Fruit fly (Drosophila melanogaster): ENCODE data around the gene Surf6.

The Surf6 gene

DNA sequence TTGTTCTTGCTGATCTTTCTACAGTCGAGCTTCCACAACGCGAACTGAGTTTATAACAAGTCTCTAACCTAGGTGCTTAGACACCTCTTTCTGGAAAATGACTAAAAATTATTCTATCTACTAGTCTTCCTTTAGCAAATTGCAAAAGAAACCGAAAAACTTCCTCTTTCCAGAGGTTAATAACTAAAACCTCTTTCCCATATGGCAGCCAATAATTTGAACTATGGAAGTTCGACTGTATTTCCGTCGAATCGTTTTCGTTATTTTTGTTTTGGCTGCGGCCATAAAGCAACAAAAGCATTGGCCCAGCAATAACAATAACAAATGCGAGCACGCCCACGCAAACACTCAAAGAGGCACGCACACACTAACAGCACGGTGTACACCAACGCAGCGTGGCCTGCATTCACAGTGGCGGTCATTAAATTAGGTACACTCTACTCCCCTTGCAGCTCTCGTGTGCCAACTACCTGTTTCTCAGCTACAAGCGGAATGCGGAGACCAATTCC is 24.2 kb downstream of the Surf6 start (continued):
- TF ChIP-seq CG2678 (tag; optimal IDR thresholded peaks at IDR 0.05) (peak; percentile 79), gsb-n (tag; optimal IDR thresholded peaks at IDR 0.05) (no peak), Nf-YC (tag; optimal IDR thresholded peaks at IDR 0.05) (peak; percentile 68), CG31224 (GFP tag; IDR thresholded peaks at IDR 0.05) (no peak), CG17328 (GFP tag; IDR thresholded peaks at IDR 0.05) (no peak), CG15479 (GFP tag; optimal IDR thresholded peaks at IDR 0.05) (no peak), CkIIα-i1 (GFP tag; IDR thresholded peaks at IDR 0.05) (no peak), CG3838 (GFP tag; optimal IDR thresholded peaks at IDR 0.05) (no peak), MBD-R2 (GFP tag; IDR thresholded peaks at IDR 0.05) (no peak; the same call in 1 of the 2 replicates), chinmo (GFP tag; IDR thresholded peaks at IDR 0.05; ENCODE audit: partially characterized antibody) (peak; percentile 90), CG12391 (tag; optimal IDR thresholded peaks at IDR 0.05) (peak; percentile 64), B-H1 (GFP tag; IDR thresholded peaks at IDR 0.05) (no peak; the same call in 2 of the 3 replicates), CG10431 (GFP tag; optimal IDR thresholded peaks at IDR 0.05) (peak; percentile 60), klu (GFP tag; IDR thresholded peaks at IDR 0.05) (peak; percentile 22; the same call in 1 of the 2 replicates), sna (GFP tag; IDR thresholded peaks at IDR 0.05; ENCODE audit: partially characterized antibody) (no peak), ab (GFP tag; optimal IDR thresholded peaks at IDR 0.05) (no peak), hb (GFP tag; IDR thresholded peaks at IDR 0.05; ENCODE audit: partially characterized antibody) (no peak), btn (GFP tag; optimal IDR thresholded peaks at IDR 0.05) (peak; percentile 37), CG17359 (tag; optimal IDR thresholded peaks at IDR 0.05) (peak; percentile 59), hth (optimal IDR thresholded peaks at IDR 0.05) (no peak), CG4424 (GFP tag; optimal IDR thresholded peaks at IDR 0.05) (peak; percentile 21), CTCF (GFP tag; optimal IDR thresholded peaks at IDR 0.05) (no peak), tna (GFP tag; IDR thresholded peaks at IDR 0.05; ENCODE audit: partially characterized antibody) (no peak), sens-2 (GFP tag; IDR thresholded peaks at IDR 0.05) (no peak), psq (GFP tag; optimal IDR thresholded peaks at IDR 0.05) (no peak), CG6854 (GFP tag; optimal IDR thresholded peaks at IDR 0.05) (peak; percentile 22), Myb (GFP tag; optimal IDR thresholded peaks at IDR 0.05) (peak; percentile 21), Fer1 (GFP tag; optimal IDR thresholded peaks at IDR 0.05) (peak; percentile 83), Ptx1 (GFP tag; IDR thresholded peaks at IDR 0.05) (peak; percentile 55), Bgb (GFP tag; IDR thresholded peaks at IDR 0.05; ENCODE audit: partially characterized antibody) (no peak), vvl (GFP tag; IDR thresholded peaks at IDR 0.05) (peak; percentile 46; the same call in 1 of the 2 replicates), Hr51 (GFP tag; optimal IDR thresholded peaks at IDR 0.05) (peak in 1 of 2 experiments; percentile 75), CG8290 (GFP tag; optimal IDR thresholded peaks at IDR 0.05) (no peak), CG8290 (tag; optimal IDR thresholded peaks at IDR 0.05) (no peak), slbo (GFP tag; IDR thresholded peaks at IDR 0.05) (peak; percentile 38; the same call in 1 of the 2 replicates), Atf-2 (GFP tag; optimal IDR thresholded peaks at IDR 0.05) (no peak), CG1602 (GFP tag; optimal IDR thresholded peaks at IDR 0.05) (peak; percentile 13), CG43689 (GFP tag; IDR thresholded peaks at IDR 0.05) (no peak), corto (GFP tag; optimal IDR thresholded peaks at IDR 0.05) (peak; percentile 51), Asciz (GFP tag; optimal IDR thresholded peaks at IDR 0.05) (peak; percentile 61), Hsf (GFP tag; optimal IDR thresholded peaks at IDR 0.05) (peak; percentile 34), cg (GFP tag; optimal IDR thresholded peaks at IDR 0.05) (peak; percentile 85), B-H2 (GFP tag; optimal IDR thresholded peaks at IDR 0.05) (peak; percentile 43), Bteb2 (GFP tag; optimal IDR thresholded peaks at IDR 0.05) (no peak), HmgD (GFP tag; optimal IDR thresholded peaks at IDR 0.05) (no peak), cato (GFP tag; optimal IDR thresholded peaks at IDR 0.05; ENCODE audit: borderline replicate concordance) (no peak), Dip2 (GFP tag; IDR thresholded peaks at IDR 0.05) (no peak), yki (optimal IDR thresholded peaks at IDR 0.05) (no peak), ind (GFP tag; optimal IDR thresholded peaks at IDR 0.05) (peak; percentile 41), CG8944 (GFP tag; optimal IDR thresholded peaks at IDR 0.05) (peak; percentile 8), lilli (GFP tag; optimal IDR thresholded peaks at IDR 0.05) (peak; percentile 66), CG7928 (GFP tag; optimal IDR thresholded peaks at IDR 0.05) (no peak)
